Worm (Caenorhabditis elegans) whole organism, late embryonic: Measurements from ENCODE around the gene K03B8.4.

ENCODE experiments used
- Y22D7AL.16 ChIP-seq: sonication (generic microtip); optimal IDR thresholded peaks from 2 replicates; lab custom pipeline; 2016; ENCODE audit warnings: missing genetic modification characterization, missing compliant biosample characterization
- ceh-45 ChIP-seq: fragments of 200-800 bp; sonication (Bioruptor generic); IDR thresholded peaks from 2 replicates; pipeline ENCODE4 v1.3.6; 2022; ENCODE audit warnings: missing genetic modification reagents, missing genetic modification characterization, missing compliant biosample characterization
- eyg-1 ChIP-seq: sonication (generic microtip); optimal IDR thresholded peaks from 2 replicates; lab custom pipeline; 2016; ENCODE audit warnings: missing genotype, missing genetic modification characterization, missing compliant biosample characterization
- hlh-15 ChIP-seq: sonication (generic microtip); optimal IDR thresholded peaks from 2 replicates; lab custom pipeline; 2016; ENCODE audit warnings: missing genetic modification characterization, missing compliant biosample characterization
- mec-3 ChIP-seq: sonication (generic microtip); optimal IDR thresholded peaks from 2 replicates; lab custom pipeline; 2016; ENCODE audit warnings: borderline replicate concordance, missing genetic modification characterization, missing compliant biosample characterization
- nhr-11 ChIP-seq: fragments of 150-350 bp; optimal IDR thresholded peaks from 2 replicates; lab custom pipeline; 2014; ENCODE audit warnings: missing biosample characterization, missing genetic modification characterization
- pqm-1 ChIP-seq: sonication (generic microtip); optimal IDR thresholded peaks from 2 replicates; lab custom pipeline; 2016; ENCODE audit warnings: missing genetic modification characterization, missing compliant biosample characterization
- ref-2 ChIP-seq: sonication (generic microtip); optimal IDR thresholded peaks from 2 replicates; lab custom pipeline; 2016; ENCODE audit warnings: missing genetic modification characterization, missing compliant biosample characterization
- zip-5 ChIP-seq: sonication (generic microtip); optimal IDR thresholded peaks from 2 replicates; lab custom pipeline; 2016; ENCODE audit warnings: missing genetic modification characterization, missing compliant biosample characterization

- TF ChIP-seq Y22D7AL.16 (tag; lab: Kevin White, UChicago) = no peak
- TF ChIP-seq zip-5 (tag; lab: Kevin White, UChicago) = no peak
- TF ChIP-seq eyg-1 (tag; lab: Kevin White, UChicago) = no peak
- TF ChIP-seq ceh-45 (GFP tag; lab: Robert Waterston, UW) = no peak
- TF ChIP-seq ref-2 (tag; lab: Kevin White, UChicago) = no peak
- TF ChIP-seq mec-3 = no peak
- no peak for TF ChIP-seq hlh-15
- TF ChIP-seq pqm-1 (tag; lab: Kevin White, UChicago) = no peak
- TF ChIP-seq nhr-11 (tag; lab: Kevin White, UChicago) = no peak
Measured at ce11 chrV:11430823-11431222, 35.9 kb upstream of the K03B8.4 start.
